Worm (Caenorhabditis elegans) whole organism, early embryonic: ENCODE data around the gene gst-3.

ENCODE experiments used
- B0310.2 ChIP-seq: sonication (generic microtip); optimal IDR thresholded peaks from 2 replicates; lab custom pipeline; 2016; ENCODE audit warnings: mild to moderate bottlenecking, missing genetic modification characterization, missing compliant biosample characterization
- F13C5.2 ChIP-seq: sonication (generic microtip); optimal IDR thresholded peaks from 2 replicates; lab custom pipeline; 2017; ENCODE audit warnings: mild to moderate bottlenecking, missing genetic modification characterization, inconsistent platforms, missing compliant biosample characterization
- aly-1 ChIP-seq: sonication (generic microtip); optimal IDR thresholded peaks from 2 replicates; lab custom pipeline; 2016; ENCODE audit warnings: missing genetic modification characterization, missing compliant biosample characterization
- ama-1 ChIP-seq: fragments of 150-350 bp; optimal IDR thresholded peaks from 2 replicates; lab custom pipeline; 2014
- ceh-13 ChIP-seq: fragments of 200-800 bp; sonication (Bioruptor generic); optimal IDR thresholded peaks from 2 replicates; lab custom pipeline; 2018; ENCODE audit warnings: mild to moderate bottlenecking, missing genetic modification characterization, missing compliant biosample characterization
- ceh-36 ChIP-seq: sonication (generic microtip); optimal IDR thresholded peaks from 2 replicates; lab custom pipeline; 2016; ENCODE audit warnings: missing genetic modification characterization, inconsistent platforms, missing compliant biosample characterization
- ets-7 ChIP-seq: sonication (generic microtip); optimal IDR thresholded peaks from 2 replicates; lab custom pipeline; 2016; ENCODE audit warnings: missing genotype, missing genetic modification characterization, missing compliant biosample characterization
- flt-1 ChIP-seq: fragments of 200-800 bp; sonication (Bioruptor generic); IDR thresholded peaks from 2 replicates; pipeline ENCODE4 v1.3.6; 2022; ENCODE audit warnings: missing genetic modification characterization, missing compliant biosample characterization
- hmbx-1 ChIP-seq: sonication (generic microtip); optimal IDR thresholded peaks from 2 replicates; lab custom pipeline; 2016; ENCODE audit warnings: mild to moderate bottlenecking, missing genetic modification characterization, missing compliant biosample characterization
- hmg-4 ChIP-seq: fragments of 200-800 bp; sonication (Bioruptor generic); optimal IDR thresholded peaks from 2 replicates; lab custom pipeline; 2018; ENCODE audit warnings: mild to moderate bottlenecking, missing genetic modification characterization, missing compliant biosample characterization
- hnd-1 ChIP-seq: sonication (generic microtip); optimal IDR thresholded peaks from 2 replicates; lab custom pipeline; 2016; ENCODE audit warnings: missing genetic modification characterization, missing compliant biosample characterization
- pes-1 ChIP-seq: fragments of 200-800 bp; sonication (Bioruptor generic); IDR thresholded peaks from 2 replicates; pipeline ENCODE4 v1.3.6; 2022; ENCODE audit warnings: missing genetic modification reagents, missing genetic modification characterization, missing compliant biosample characterization
- scrt-1 ChIP-seq: fragments of 200-800 bp; sonication (Bioruptor generic); IDR thresholded peaks from 2 replicates; pipeline ENCODE4 v1.3.6; 2022; ENCODE audit warnings: missing genetic modification characterization, missing compliant biosample characterization
- sea-1 ChIP-seq: fragments of 200-800 bp; sonication (Bioruptor generic); conservative IDR thresholded peaks from 2 replicates; pipeline ENCODE4 v1.3.6; 2022; ENCODE audit warnings: missing genetic modification characterization, missing compliant biosample characterization
- tbx-11 ChIP-seq: fragments of 200-800 bp; sonication (Bioruptor generic); IDR thresholded peaks from 2 replicates; pipeline ENCODE4 v1.3.6; 2022; ENCODE audit warnings: missing genetic modification characterization, missing compliant biosample characterization
- tbx-37 ChIP-seq: fragments of 200-800 bp; sonication (Bioruptor generic); conservative IDR thresholded peaks from 2 replicates; pipeline ENCODE4 v1.3.6; 2022; ENCODE audit warnings: missing genetic modification reagents, missing genetic modification characterization, missing compliant biosample characterization
- tra-4 ChIP-seq: sonication (generic microtip); optimal IDR thresholded peaks from 2 replicates; lab custom pipeline; 2017; ENCODE audit warnings: missing genetic modification characterization, missing compliant biosample characterization

Gene gst-3

DNA sequence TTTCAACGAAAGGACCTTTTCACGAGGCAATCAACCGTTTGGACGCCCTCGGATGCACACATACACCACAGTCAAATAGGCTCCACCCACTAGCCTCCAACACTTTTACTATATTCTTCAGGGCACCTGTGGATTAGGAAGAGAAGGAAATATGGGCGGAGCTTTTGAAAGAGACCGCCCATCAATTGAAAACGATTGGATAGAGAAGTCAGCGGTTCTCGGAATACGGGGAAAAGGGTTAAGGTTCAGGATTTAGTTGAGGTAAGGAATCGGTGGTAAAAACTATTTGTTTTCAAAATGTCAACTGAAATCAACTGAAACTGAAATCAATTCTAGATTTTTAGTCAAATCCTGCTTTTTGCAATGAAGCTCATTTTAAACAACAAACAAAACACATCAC lies 29.6 kb downstream of the gst-3 start, which contains the start of gene egl-38:
Gene egl-38 (minus strand): TSS at position 101 of the 400 bp plus-strand sequence.
- TF ChIP-seq ama-1: no peak
- TF ChIP-seq flt-1 (GFP tag; lab: Robert Waterston, UW): no peak
- TF ChIP-seq pes-1 (GFP tag; lab: Robert Waterston, UW): no peak
- TF ChIP-seq ets-7: no peak
- no peak for TF ChIP-seq hmbx-1 (tag; lab: Kevin White, UChicago)
- no peak for TF ChIP-seq scrt-1 (GFP tag; lab: Robert Waterston, UW)
- TF ChIP-seq B0310.2 (tag; lab: Kevin White, UChicago): no peak
- no peak for TF ChIP-seq sea-1 (GFP tag; lab: Robert Waterston, UW)
- TF ChIP-seq F13C5.2 (tag; lab: Kevin White, UChicago): no peak
- TF ChIP-seq hmg-4 (GFP tag; lab: Kevin White, UChicago): no peak
- TF ChIP-seq aly-1 (tag; lab: Kevin White, UChicago): no peak
- no peak for TF ChIP-seq tra-4 (tag; lab: Kevin White, UChicago)
- TF ChIP-seq ceh-13 (GFP tag; lab: Kevin White, UChicago): no peak
- no peak for TF ChIP-seq tbx-11 (GFP tag; lab: Robert Waterston, UW)
- no peak for TF ChIP-seq hnd-1
- TF ChIP-seq ceh-36 (tag; lab: Kevin White, UChicago): no peak

DNA sequence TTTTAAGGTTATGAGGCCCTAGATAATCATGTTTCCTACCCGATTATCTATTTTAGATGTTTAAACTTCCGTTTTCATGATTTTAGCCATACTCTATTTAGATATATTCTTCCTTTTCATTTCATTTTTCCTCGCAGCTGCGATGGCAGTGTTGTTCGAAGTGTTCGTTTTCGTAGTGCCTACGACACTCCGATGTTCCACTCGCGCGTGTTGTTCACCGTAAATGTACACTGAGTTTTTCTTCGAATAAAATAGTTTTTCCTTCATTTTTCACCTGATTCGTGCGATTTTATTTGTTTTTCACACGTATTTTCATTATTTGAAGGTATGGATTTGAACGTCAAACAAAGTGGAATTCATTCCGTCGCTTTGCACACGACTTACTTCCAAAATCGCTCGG lies 43.2 kb downstream of the gst-3 start, which contains the start of gene dis-3:
Gene dis-3 (plus strand): TSS at position 322 of the 400 bp plus-strand sequence.
- TF ChIP-seq sea-1 (GFP tag; lab: Robert Waterston, UW) (no peak), tbx-37 (GFP tag; lab: Robert Waterston, UW) (no peak), flt-1 (GFP tag; lab: Robert Waterston, UW) (no peak), ceh-13 (GFP tag; lab: Kevin White, UChicago) (no peak), pes-1 (GFP tag; lab: Robert Waterston, UW) (no peak), hmg-4 (GFP tag; lab: Kevin White, UChicago) (no peak), tbx-11 (GFP tag; lab: Robert Waterston, UW) (no peak), ets-7 (no peak), ceh-36 (tag; lab: Kevin White, UChicago) (no peak), hnd-1 (no peak), hmbx-1 (tag; lab: Kevin White, UChicago) (no peak), aly-1 (tag; lab: Kevin White, UChicago) (no peak), ama-1 (no peak), B0310.2 (tag; lab: Kevin White, UChicago) (no peak), F13C5.2 (tag; lab: Kevin White, UChicago) (no peak), tra-4 (tag; lab: Kevin White, UChicago) (no peak)

DNA sequence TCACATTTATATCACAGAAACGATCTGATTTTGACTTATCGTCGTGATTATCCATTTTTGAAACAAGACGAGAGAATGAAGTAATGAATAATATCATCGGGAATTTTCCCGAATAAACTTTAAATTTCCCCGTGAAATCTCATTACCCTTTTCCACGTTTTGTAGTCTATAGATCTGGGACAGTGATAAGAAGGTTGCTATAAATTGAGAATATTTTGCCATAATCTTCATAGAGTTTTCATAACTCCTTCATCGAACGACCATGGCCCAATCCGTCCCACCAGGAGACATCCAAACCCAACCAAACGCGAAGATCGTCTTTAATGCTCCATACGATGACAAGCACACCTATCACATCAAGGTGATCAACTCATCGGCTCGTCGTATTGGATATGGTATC lies 44.9 kb downstream of the gst-3 start, which contains the start of the genes C04G2.5 and msp-36:
Gene C04G2.5 (minus strand): TSS at position 101 of the 400 bp plus-strand sequence.
Gene msp-36 (plus strand): TSS at position 263 of the 400 bp plus-strand sequence.
- no peak for TF ChIP-seq hmbx-1 (tag; lab: Kevin White, UChicago)
- TF ChIP-seq ceh-13 (GFP tag; lab: Kevin White, UChicago): no peak
- TF ChIP-seq B0310.2 (tag; lab: Kevin White, UChicago): no peak
- no peak for TF ChIP-seq ets-7
- no peak for TF ChIP-seq pes-1 (GFP tag; lab: Robert Waterston, UW)
- no peak for TF ChIP-seq ama-1
- TF ChIP-seq F13C5.2 (tag; lab: Kevin White, UChicago): no peak
- no peak for TF ChIP-seq hmg-4 (GFP tag; lab: Kevin White, UChicago)
- no peak for TF ChIP-seq aly-1 (tag; lab: Kevin White, UChicago)
- TF ChIP-seq scrt-1 (GFP tag; lab: Robert Waterston, UW): no peak
- no peak for TF ChIP-seq tbx-37 (GFP tag; lab: Robert Waterston, UW)

DNA sequence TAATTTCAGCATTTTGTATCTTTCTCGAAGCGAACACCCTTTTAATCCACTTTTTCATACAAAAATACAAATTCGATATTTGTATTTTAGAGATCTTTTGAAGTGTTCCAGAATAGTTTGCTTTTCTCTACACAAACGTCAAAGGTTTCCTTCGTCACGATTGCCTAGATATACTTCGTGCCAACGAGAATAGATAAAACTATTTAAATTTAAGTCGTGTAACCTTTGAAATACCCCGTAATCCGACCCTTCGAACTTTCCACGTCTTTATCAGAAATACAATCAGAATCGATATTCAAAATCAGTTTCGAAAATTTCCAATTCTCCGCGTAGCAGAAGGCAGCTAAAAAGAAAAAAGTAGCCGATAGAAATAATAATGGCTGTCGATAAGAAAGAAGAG lies 49.7 kb downstream of the gst-3 start, which contains the start of gene ttbk-5:
Gene ttbk-5 (plus strand): TSS at position 301 of the 400 bp plus-strand sequence.
- no peak for TF ChIP-seq ceh-13 (GFP tag; lab: Kevin White, UChicago)
- TF ChIP-seq F13C5.2 (tag; lab: Kevin White, UChicago): no peak
- TF ChIP-seq ceh-36 (tag; lab: Kevin White, UChicago): no peak
- no peak for TF ChIP-seq ama-1

DNA sequence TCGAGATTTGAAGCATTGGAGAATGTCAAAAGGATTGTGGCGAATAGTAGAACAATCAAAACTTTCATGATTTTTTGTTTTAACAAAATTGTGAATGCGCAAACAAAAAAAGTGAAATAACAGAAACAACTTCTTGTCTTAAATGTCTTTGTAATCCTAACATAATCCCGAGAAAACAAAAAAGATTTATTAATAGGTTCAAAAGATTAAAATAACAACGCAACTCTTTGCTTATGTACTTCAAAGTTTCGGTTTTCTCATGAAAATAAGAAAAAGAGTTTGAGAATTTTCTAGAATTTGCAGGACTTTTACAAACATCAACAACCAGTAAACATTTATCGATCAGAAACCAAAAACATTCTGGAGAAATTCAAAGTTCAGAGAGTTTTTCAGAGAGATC lies 50.3 kb downstream of the gst-3 start, which contains the start of gene ttr-39:
Gene ttr-39 (minus strand): TSS at position 101 of the 400 bp plus-strand sequence.
- TF ChIP-seq tbx-37 (GFP tag; lab: Robert Waterston, UW): no peak
- no peak for TF ChIP-seq pes-1 (GFP tag; lab: Robert Waterston, UW)
- no peak for TF ChIP-seq ama-1
- TF ChIP-seq scrt-1 (GFP tag; lab: Robert Waterston, UW): no peak
- TF ChIP-seq hmg-4 (GFP tag; lab: Kevin White, UChicago): no peak
- no peak for TF ChIP-seq ceh-13 (GFP tag; lab: Kevin White, UChicago)
- no peak for TF ChIP-seq tbx-11 (GFP tag; lab: Robert Waterston, UW)
- TF ChIP-seq B0310.2 (tag; lab: Kevin White, UChicago): no peak
- no peak for TF ChIP-seq flt-1 (GFP tag; lab: Robert Waterston, UW)
- no peak for TF ChIP-seq ceh-36 (tag; lab: Kevin White, UChicago)
- no peak for TF ChIP-seq tra-4 (tag; lab: Kevin White, UChicago)
- TF ChIP-seq hnd-1: no peak
- no peak for TF ChIP-seq F13C5.2 (tag; lab: Kevin White, UChicago)
- TF ChIP-seq aly-1 (tag; lab: Kevin White, UChicago): no peak
- TF ChIP-seq hmbx-1 (tag; lab: Kevin White, UChicago): no peak
- TF ChIP-seq ets-7: no peak
- TF ChIP-seq sea-1 (GFP tag; lab: Robert Waterston, UW): no peak
